Worm (Caenorhabditis elegans): ENCODE measurements around the gene ncs-7.

ce11 chrX:17638970-17639369 lies 24.6 kb downstream of the ncs-7 start:
- TF ChIP-seq Y53F4B.3 (GFP tag; IDR thresholded peaks at IDR 0.05) (no peak), B0336.3 (GFP tag; IDR thresholded peaks at IDR 0.05) (no peak), hlh-12 (tag; optimal IDR thresholded peaks at IDR 0.05) (no peak), F33H1.4 (GFP tag; IDR thresholded peaks at IDR 0.05) (no peak), ama-1 (optimal IDR thresholded peaks at IDR 0.05) (no peak), ama-1 (GFP tag; optimal IDR thresholded peaks at IDR 0.05) (no peak), pha-4 (tag; optimal IDR thresholded peaks at IDR 0.05) (no peak), dpl-1 (GFP tag; optimal IDR thresholded peaks at IDR 0.05) (no peak), tbx-9 (tag; optimal IDR thresholded peaks at IDR 0.05; ENCODE audit: borderline replicate concordance) (no peak), nhr-120 (GFP tag; IDR thresholded peaks at IDR 0.05) (no peak), nhr-90 (tag; optimal IDR thresholded peaks at IDR 0.05) (no peak), efl-1 (GFP tag; optimal IDR thresholded peaks at IDR 0.05) (no peak), unc-130 (GFP tag; optimal IDR thresholded peaks at IDR 0.05) (no peak)
